Fruit fly (Drosophila melanogaster) whole organism: ENCODE results near the gene CG13310.

Experiments
- CG8478 ChIP-seq: fragments of >200 bp; optimal IDR thresholded peaks from 2 replicates; lab custom pipeline; 2018; ENCODE audit warnings: inconsistent platforms
- Dll ChIP-seq: fragments of >200 bp; optimal IDR thresholded peaks from 2 replicates; lab custom pipeline; 2017
- EcR ChIP-seq, 2 experiments: fragments of >200 bp; optimal IDR thresholded peaks; 2 replicates each; lab custom pipeline; 2017; ENCODE audit warnings: missing biosample characterization in 2 of 2, missing genetic modification characterization in 2 of 2, missing genetic modification reagents in 2 of 2
- pan ChIP-seq: fragments of >200 bp; optimal IDR thresholded peaks from 2 replicates; lab custom pipeline; 2017
- psq ChIP-seq: fragments of >200 bp; optimal IDR thresholded peaks from 2 replicates; lab custom pipeline; 2017
- usp ChIP-seq: fragments of >200 bp; optimal IDR thresholded peaks from 2 replicates; lab custom pipeline; 2017; ENCODE audit warnings: missing biosample characterization, missing genetic modification characterization, mixed read lengths

- TF ChIP-seq psq (lab: Kevin White, UChicago): no peak
- TF ChIP-seq CG8478 (lab: Kevin White, UChicago): no peak
- no peak for TF ChIP-seq pan (lab: Kevin White, UChicago)
- no peak for TF ChIP-seq EcR (GFP tag; optimal IDR thresholded peaks at IDR 0.05; lab: Kevin White, UChicago)
- TF ChIP-seq Dll (lab: Kevin White, UChicago): no peak
- TF ChIP-seq usp: no peak
Observed at dm6 chr3L:8821708-8822660, 21.7 kb upstream of the CG13310 start.
